Worm (Caenorhabditis elegans): ENCODE measurements around the gene K07F5.16.

Gene K07F5.16

DNA sequence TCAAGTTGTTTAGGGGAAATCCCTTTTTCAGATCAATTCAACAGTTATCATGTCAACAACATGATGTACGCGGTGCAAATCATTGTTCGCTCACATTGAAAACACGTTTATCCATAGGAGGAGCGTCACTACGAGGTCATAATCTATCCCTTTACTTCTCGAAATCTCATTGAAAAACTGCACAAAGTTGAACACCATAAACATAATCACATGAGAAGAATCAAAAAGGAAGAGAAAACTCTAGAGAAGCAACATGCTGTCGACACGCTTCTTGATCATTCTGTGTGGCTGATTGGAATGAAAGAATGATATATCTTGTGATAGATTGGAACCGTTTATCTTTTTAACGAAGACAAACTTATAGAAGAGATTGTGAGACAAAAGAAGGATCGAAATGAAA, 4.0 kb downstream of the K07F5.16 start (continued):
- TF ChIP-seq nhr-90 (tag; optimal IDR thresholded peaks at IDR 0.05) (no peak), lin-40 (tag; optimal IDR thresholded peaks at IDR 0.05) (peak; percentile 84), gei-17 (GFP tag; optimal IDR thresholded peaks at IDR 0.05) (no peak), attf-3 (GFP tag; conservative IDR thresholded peaks at IDR 0.05) (no peak), ccch-3 (GFP tag; optimal IDR thresholded peaks at IDR 0.05) (no peak), somi-1 (GFP tag; optimal IDR thresholded peaks at IDR 0.05) (peak; percentile 96), ceh-58 (GFP tag; IDR thresholded peaks at IDR 0.05) (no peak), F57C9.4 (tag; optimal IDR thresholded peaks at IDR 0.05) (no peak), cebp-1 (GFP tag; IDR thresholded peaks at IDR 0.05) (no peak), cebp-1 (tag; optimal IDR thresholded peaks at IDR 0.05) (peak; percentile 27), ceh-27 (GFP tag; optimal IDR thresholded peaks at IDR 0.05) (peak; percentile 6), snpc-4 (GFP tag; optimal IDR thresholded peaks at IDR 0.05) (no peak), snpc-4 (tag; optimal IDR thresholded peaks at IDR 0.05) (no peak), F10E7.11 (tag; optimal IDR thresholded peaks at IDR 0.05) (no peak), B0019.2 (GFP tag; conservative IDR thresholded peaks at IDR 0.05) (no peak), F49E8.2 (tag; optimal IDR thresholded peaks at IDR 0.05; ENCODE audit: insufficient read depth) (no peak), hsf-1 (GFP tag; IDR thresholded peaks at IDR 0.05) (peak; percentile 76), madf-8 (GFP tag; conservative IDR thresholded peaks at IDR 0.05) (no peak), efl-1 (GFP tag; optimal IDR thresholded peaks at IDR 0.05) (no peak), ztf-26 (tag; optimal IDR thresholded peaks at IDR 0.05) (peak; percentile 84), Y67H2A.10 (GFP tag; conservative IDR thresholded peaks at IDR 0.05) (no peak), die-1 (tag; optimal IDR thresholded peaks at IDR 0.05) (peak; percentile 55), nhr-80 (tag; optimal IDR thresholded peaks at IDR 0.05) (peak; percentile 3), Y95B8A.8 (GFP tag; IDR thresholded peaks at IDR 0.05) (no peak), tlf-1 (GFP tag; optimal IDR thresholded peaks at IDR 0.05) (no peak), Y79H2A.3 (GFP tag; conservative IDR thresholded peaks at IDR 0.05) (no peak), ztf-22 (GFP tag; optimal IDR thresholded peaks at IDR 0.05) (no peak), egrh-3 (GFP tag; IDR thresholded peaks at IDR 0.05) (no peak), B0261.1 (tag; optimal IDR thresholded peaks at IDR 0.05) (no peak), snpc-1.1 (tag; optimal IDR thresholded peaks at IDR 0.05; ENCODE audit: insufficient read depth) (no peak), attf-6 (GFP tag; IDR thresholded peaks at IDR 0.05) (no peak), akir-1 (GFP tag; optimal IDR thresholded peaks at IDR 0.05) (no peak), ZK185.1 (tag; optimal IDR thresholded peaks at IDR 0.05; ENCODE audit: poor library complexity, severe bottlenecking) (no peak), F37B4.10 (GFP tag; IDR thresholded peaks at IDR 0.05) (no peak), Y53F4B.3 (GFP tag; IDR thresholded peaks at IDR 0.05) (no peak), nfyb-1 (GFP tag; IDR thresholded peaks at IDR 0.05) (no peak), F22D6.2 (tag; optimal IDR thresholded peaks at IDR 0.05) (peak; percentile 70), let-607 (tag; optimal IDR thresholded peaks at IDR 0.05) (peak in 1 of 2 experiments; percentile 8), Y53G8AR.9 (GFP tag; conservative IDR thresholded peaks at IDR 0.05) (no peak)

DNA sequence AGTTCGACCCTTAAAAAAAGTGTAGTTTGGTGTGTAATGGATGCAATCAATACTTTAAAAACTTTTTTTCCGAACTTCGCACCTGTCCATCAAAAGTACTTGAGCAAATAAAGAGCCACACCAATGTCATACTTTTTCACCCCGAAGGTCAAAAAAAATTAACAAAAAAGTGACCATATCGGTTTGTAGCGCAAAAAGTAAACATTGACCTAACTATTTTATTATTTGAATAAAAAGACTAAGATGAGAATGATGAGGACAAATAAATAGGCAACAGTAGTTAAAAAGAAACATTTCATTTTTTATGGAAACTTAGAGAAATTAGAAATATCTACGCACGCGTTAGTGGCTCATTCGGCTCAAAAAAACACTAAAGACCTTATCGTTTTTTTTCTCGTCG, 5.4 kb downstream of the K07F5.16 start:
- TF ChIP-seq pha-4 (tag; optimal IDR thresholded peaks at IDR 0.05) (peak; percentile 38), egl-18 (GFP tag; IDR thresholded peaks at IDR 0.05) (no peak)

Measured in whole organism, young adult.